Worm (Caenorhabditis elegans) whole organism, L4 larva: ENCODE measurements around the gene lim-8.

ENCODE experiments used
- dmd-9 ChIP-seq: fragments of 200-800 bp; sonication (Bioruptor generic); IDR thresholded peaks from 2 replicates; pipeline ENCODE4 v1.3.6; 2022; ENCODE audit warnings: missing genetic modification reagents, missing genetic modification characterization, missing compliant biosample characterization
- lin-29 ChIP-seq: fragments of 200-800 bp; sonication (Bioruptor generic); IDR thresholded peaks from 2 replicates; pipeline ENCODE4 v1.3.6; 2022; ENCODE audit warnings: missing genetic modification reagents, missing genetic modification characterization, missing compliant biosample characterization
- nhr-10 ChIP-seq: fragments of 150-350 bp; optimal IDR thresholded peaks from 2 replicates; lab custom pipeline; 2014; ENCODE audit warnings: missing biosample characterization, missing genetic modification characterization
- skn-1 ChIP-seq: fragments of 150-350 bp; optimal IDR thresholded peaks from 2 replicates; lab custom pipeline; 2014; ENCODE audit warnings: missing biosample characterization, missing genetic modification characterization
- unc-62 ChIP-seq, 3 experiments: fragments of 150-350 bp in 1 of 3; sonication (generic microtip); optimal IDR thresholded peaks in 2 of 3; peaks in 1 of 3; 1 replicate in 1 of 3; 2 replicates in 2 of 3; lab custom pipeline; 2014 to 2017; ENCODE audit warnings: missing biosample characterization in 3 of 3, missing genetic modification characterization in 3 of 3, missing genetic modification reagents in 3 of 3, missing genotype in 1 of 3
- ztf-11 ChIP-seq: fragments of 150-350 bp; optimal IDR thresholded peaks from 2 replicates; lab custom pipeline; 2014; ENCODE audit warnings: missing biosample characterization, missing genetic modification characterization

- TF ChIP-seq ztf-11 (tag; lab: Kevin White, UChicago) (no peak), dmd-9 (no peak), unc-62 (GFP tag; optimal IDR thresholded peaks at IDR 0.05 in 1 of 2; lab: Kevin White, UChicago) (no peak), unc-62 (tag; optimal IDR thresholded peaks at IDR 0.05; lab: Kevin White, UChicago) (no peak), nhr-10 (tag; lab: Kevin White, UChicago) (no peak), skn-1 (tag; lab: Kevin White, UChicago) (no peak), lin-29 (GFP tag; lab: Robert Waterston, UW) (no peak)
Measured at ce11 chrIII:6822790-6823189, 20.2 kb downstream of the lim-8 start.
